Worm (Caenorhabditis elegans) whole organism, L2 larva: Measurements from ENCODE around the gene lrpc-1.

Experiments
- C34F6.9 ChIP-seq: fragments of 150-350 bp; optimal IDR thresholded peaks from 2 replicates; lab custom pipeline; 2014; ENCODE audit warnings: missing biosample characterization, missing genetic modification characterization
- F13H6.1 ChIP-seq: sonication (generic microtip); optimal IDR thresholded peaks from 2 replicates; lab custom pipeline; 2016; ENCODE audit warnings: missing genetic modification characterization, missing compliant biosample characterization
- R02D3.7 ChIP-seq: fragments of 150-350 bp; optimal IDR thresholded peaks from 2 replicates; lab custom pipeline; 2014; ENCODE audit warnings: missing biosample characterization, missing genetic modification characterization
- Y55F3AM.14 ChIP-seq: fragments of 200-800 bp; sonication (Bioruptor generic); optimal IDR thresholded peaks from 2 replicates; lab custom pipeline; 2018; ENCODE audit warnings: mild to moderate bottlenecking, missing genetic modification characterization, missing compliant biosample characterization
- ZK546.5 ChIP-seq: sonication (generic microtip); optimal IDR thresholded peaks from 2 replicates; lab custom pipeline; 2017; ENCODE audit warnings: missing biosample characterization, missing genetic modification characterization
- alr-1 ChIP-seq: fragments of 150-350 bp; optimal IDR thresholded peaks from 2 replicates; lab custom pipeline; 2014; ENCODE audit warnings: missing biosample characterization, missing genetic modification characterization
- aly-2 ChIP-seq: fragments of 150-350 bp; optimal IDR thresholded peaks from 2 replicates; lab custom pipeline; 2014; ENCODE audit warnings: missing biosample characterization, missing genetic modification characterization
- ama-1 ChIP-seq: fragments of 150-350 bp; optimal IDR thresholded peaks from 2 replicates; lab custom pipeline; 2018; ENCODE audit warnings: inconsistent platforms
- blmp-1 ChIP-seq: sonication (generic microtip); optimal IDR thresholded peaks from 2 replicates; lab custom pipeline; 2017; ENCODE audit warnings: missing genetic modification characterization, mild to moderate bottlenecking, missing compliant biosample characterization, antibody characterized with exemption, moderate library complexity; ENCODE audit not compliant: insufficient read depth
- ceh-16 ChIP-seq: fragments of 150-350 bp; optimal IDR thresholded peaks from 2 replicates; lab custom pipeline; 2014; ENCODE audit warnings: missing biosample characterization, missing genetic modification characterization
- ceh-82 ChIP-seq: fragments of 150-350 bp; optimal IDR thresholded peaks from 2 replicates; lab custom pipeline; 2014; ENCODE audit warnings: missing biosample characterization, missing genetic modification characterization
- crh-2 ChIP-seq: sonication (generic microtip); optimal IDR thresholded peaks from 2 replicates; lab custom pipeline; 2017; ENCODE audit warnings: missing biosample characterization, missing genetic modification characterization
- dmd-4 ChIP-seq: sonication (generic microtip); optimal IDR thresholded peaks from 2 replicates; lab custom pipeline; 2017; ENCODE audit warnings: missing biosample characterization, missing genetic modification characterization
- egl-27 ChIP-seq: sonication (generic microtip); optimal IDR thresholded peaks from 3 replicates; lab custom pipeline; 2017; ENCODE audit warnings: missing biosample characterization, missing genetic modification reagents, missing genetic modification characterization
- elt-1 ChIP-seq: fragments of 150-350 bp; optimal IDR thresholded peaks from 2 replicates; lab custom pipeline; 2014; ENCODE audit warnings: missing biosample characterization, missing genetic modification characterization
- elt-3 ChIP-seq: sonication (generic microtip); optimal IDR thresholded peaks from 2 replicates; lab custom pipeline; 2017; ENCODE audit warnings: missing biosample characterization, missing genetic modification characterization
- fos-1 ChIP-seq: fragments of 150-350 bp; optimal IDR thresholded peaks from 2 replicates; lab custom pipeline; 2014; ENCODE audit warnings: missing biosample characterization, missing genetic modification characterization
- gmeb-1 ChIP-seq: fragments of 150-350 bp; optimal IDR thresholded peaks from 2 replicates; lab custom pipeline; 2014; ENCODE audit warnings: missing biosample characterization, missing genetic modification characterization
- lin-11 ChIP-seq: fragments of 150-350 bp; sonication (generic microtip); optimal IDR thresholded peaks from 2 replicates; lab custom pipeline; 2014; ENCODE audit warnings: missing biosample characterization, missing genetic modification characterization, inconsistent platforms, mixed read lengths
- lin-13 ChIP-seq: fragments of 150-350 bp; optimal IDR thresholded peaks from 2 replicates; lab custom pipeline; 2014; ENCODE audit warnings: missing biosample characterization, missing genetic modification reagents, missing genetic modification characterization
- lin-39 ChIP-seq: fragments of 150-350 bp; optimal IDR thresholded peaks from 2 replicates; lab custom pipeline; 2014; ENCODE audit warnings: missing biosample characterization, missing genetic modification reagents, missing genetic modification characterization
- lsy-2 ChIP-seq, 2 experiments: fragments of 150-350 bp in 1 of 2; sonication (generic microtip) in 1 of 2; optimal IDR thresholded peaks; 2 replicates each; lab custom pipeline; 2014 to 2017; ENCODE audit warnings: missing biosample characterization in 2 of 2, missing genetic modification characterization in 2 of 2
- mab-5 ChIP-seq: fragments of 150-350 bp; optimal IDR thresholded peaks from 2 replicates; lab custom pipeline; 2014; ENCODE audit warnings: missing biosample characterization, missing genetic modification characterization
- mbf-1 ChIP-seq: sonication (generic microtip); optimal IDR thresholded peaks from 2 replicates; lab custom pipeline; 2017; ENCODE audit warnings: missing biosample characterization, missing genetic modification characterization
- mdl-1 ChIP-seq, 2 experiments: fragments of 150-350 bp in 1 of 2; sonication (generic microtip) in 1 of 2; optimal IDR thresholded peaks; 2 replicates each; lab custom pipeline; 2017; ENCODE audit warnings: missing biosample characterization in 2 of 2, missing genetic modification characterization in 2 of 2
- nhr-10 ChIP-seq: sonication (generic microtip); optimal IDR thresholded peaks from 2 replicates; lab custom pipeline; 2017; ENCODE audit warnings: missing biosample characterization, missing genetic modification characterization
- nhr-11 ChIP-seq: fragments of 150-350 bp; optimal IDR thresholded peaks from 2 replicates; lab custom pipeline; 2014; ENCODE audit warnings: missing biosample characterization, missing genetic modification characterization
- nhr-12 ChIP-seq: fragments of 150-350 bp; optimal IDR thresholded peaks from 2 replicates; lab custom pipeline; 2014; ENCODE audit warnings: missing biosample characterization, missing genetic modification characterization
- nhr-129 ChIP-seq: fragments of 150-350 bp; optimal IDR thresholded peaks from 2 replicates; lab custom pipeline; 2014; ENCODE audit warnings: missing biosample characterization, missing genetic modification characterization
- nhr-21 ChIP-seq: fragments of 150-350 bp; optimal IDR thresholded peaks from 2 replicates; lab custom pipeline; 2014; ENCODE audit warnings: missing biosample characterization, missing genetic modification characterization
- nhr-23 ChIP-seq: fragments of 150-350 bp; optimal IDR thresholded peaks from 2 replicates; lab custom pipeline; 2014; ENCODE audit warnings: missing biosample characterization, missing genetic modification reagents, missing genetic modification characterization
- nhr-237 ChIP-seq: fragments of 150-350 bp; optimal IDR thresholded peaks from 2 replicates; lab custom pipeline; 2014; ENCODE audit warnings: missing biosample characterization, missing genetic modification characterization
- nhr-25 ChIP-seq: fragments of 150-350 bp; sonication (generic microtip); optimal IDR thresholded peaks from 3 replicates; lab custom pipeline; 2014; ENCODE audit warnings: missing biosample characterization, missing genetic modification characterization
- nhr-6 ChIP-seq: fragments of 150-350 bp; optimal IDR thresholded peaks from 2 replicates; lab custom pipeline; 2014; ENCODE audit warnings: missing biosample characterization, missing genetic modification characterization
- nhr-77 ChIP-seq: fragments of 150-350 bp; optimal IDR thresholded peaks from 2 replicates; lab custom pipeline; 2014; ENCODE audit warnings: missing biosample characterization, missing genetic modification characterization
- peb-1 ChIP-seq: fragments of 150-350 bp; optimal IDR thresholded peaks from 2 replicates; lab custom pipeline; 2014; ENCODE audit warnings: missing biosample characterization, missing genetic modification characterization
- sem-4 ChIP-seq: fragments of 150-350 bp; optimal IDR thresholded peaks from 2 replicates; lab custom pipeline; 2014; ENCODE audit warnings: missing biosample characterization, missing genetic modification reagents, missing genetic modification characterization
- skn-1 ChIP-seq: sonication (generic microtip); optimal IDR thresholded peaks from 2 replicates; lab custom pipeline; 2017; ENCODE audit warnings: missing biosample characterization, missing genetic modification characterization
- sma-3 ChIP-seq: sonication (generic microtip); optimal IDR thresholded peaks from 2 replicates; lab custom pipeline; 2016; ENCODE audit warnings: missing genetic modification reagents, missing genetic modification characterization, missing compliant biosample characterization
- sma-9 ChIP-seq, 2 experiments: fragments of 150-350 bp in 1 of 2; sonication (generic microtip) in 1 of 2; optimal IDR thresholded peaks; 2 replicates each; lab custom pipeline; 2014 to 2016; ENCODE audit warnings: missing genetic modification characterization in 2 of 2, mild to moderate bottlenecking in 1 of 2, missing biosample characterization in 1 of 2, missing compliant biosample characterization in 1 of 2, missing genetic modification reagents in 1 of 2, moderate library complexity in 1 of 2
- snpc-4 ChIP-seq: fragments of 150-350 bp; optimal IDR thresholded peaks from 2 replicates; lab custom pipeline; 2014; ENCODE audit warnings: missing biosample characterization, missing genetic modification characterization
- unc-39 ChIP-seq: fragments of 150-350 bp; optimal IDR thresholded peaks from 2 replicates; lab custom pipeline; 2014; ENCODE audit warnings: missing biosample characterization, missing genetic modification characterization
- unc-55 ChIP-seq: fragments of 150-350 bp; sonication (generic microtip); optimal IDR thresholded peaks from 3 replicates; lab custom pipeline; 2014; ENCODE audit warnings: missing biosample characterization, missing genetic modification reagents, missing genetic modification characterization
- unc-62 ChIP-seq: fragments of 150-350 bp; optimal IDR thresholded peaks from 2 replicates; lab custom pipeline; 2014; ENCODE audit warnings: missing biosample characterization, missing genetic modification reagents, missing genetic modification characterization
- zag-1 ChIP-seq: fragments of 150-350 bp; optimal IDR thresholded peaks from 2 replicates; lab custom pipeline; 2014; ENCODE audit warnings: missing biosample characterization, missing genetic modification characterization
- ztf-1 ChIP-seq: fragments of 200-800 bp; sonication (Bioruptor generic); conservative IDR thresholded peaks from 2 replicates; pipeline ENCODE4 v1.3.6; 2022; ENCODE audit warnings: missing genetic modification characterization, missing compliant biosample characterization
- ztf-11 ChIP-seq: sonication (generic microtip); optimal IDR thresholded peaks from 2 replicates; lab custom pipeline; 2017; ENCODE audit warnings: missing biosample characterization, missing genetic modification characterization
- ztf-4 ChIP-seq: fragments of 150-350 bp; optimal IDR thresholded peaks from 2 replicates; lab custom pipeline; 2014; ENCODE audit warnings: missing biosample characterization, missing genetic modification characterization

lrpc-1 gene

DNA sequence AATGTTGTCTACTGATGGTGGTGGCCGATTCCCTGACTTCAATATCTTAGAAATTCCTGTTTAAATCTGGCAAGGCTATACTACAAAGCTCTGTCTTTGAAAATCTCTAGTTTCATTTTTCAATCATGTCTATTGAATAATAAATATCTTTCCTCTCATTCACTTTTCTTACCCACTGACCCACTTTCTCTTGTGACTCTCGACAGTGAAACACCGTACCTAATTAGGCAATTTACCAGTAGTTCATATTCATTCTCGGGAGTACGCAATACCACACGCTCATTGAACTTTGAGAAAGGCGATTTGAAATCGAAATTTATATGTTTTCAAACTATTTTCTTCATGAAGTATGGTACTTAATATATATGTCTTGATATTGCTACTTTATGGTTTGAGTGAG is 28.2 kb downstream of the lrpc-1 start, which contains the start of gene CD4.11:
CD4.11 (plus strand) TSS at position 301 of the 400 bp plus-strand sequence.
- TF ChIP-seq elt-1: no peak
- TF ChIP-seq sma-3 (GFP tag; lab: Kevin White, UChicago): no peak
- TF ChIP-seq blmp-1: no peak
- TF ChIP-seq ceh-82 (tag; lab: Kevin White, UChicago): no peak
- TF ChIP-seq dmd-4 (tag; lab: Kevin White, UChicago): no peak

- peak; percentile 49 for TF ChIP-seq C34F6.9 (tag; lab: Kevin White, UChicago)
- peak; percentile 2 for TF ChIP-seq gmeb-1 (tag; lab: Kevin White, UChicago)
- TF ChIP-seq nhr-12 (tag; lab: Kevin White, UChicago): no peak
- TF ChIP-seq lsy-2 (tag; optimal IDR thresholded peaks at IDR 0.05; lab: Kevin White, UChicago): peak; percentile 88 to 98
- peak; percentile 62 for TF ChIP-seq unc-55 (GFP tag; lab: Kevin White, UChicago)
- TF ChIP-seq aly-2 (tag; lab: Kevin White, UChicago): no peak
- no peak for TF ChIP-seq nhr-77
- TF ChIP-seq skn-1 (tag; lab: Kevin White, UChicago): peak; percentile 64
- TF ChIP-seq lin-39 (tag; lab: Kevin White, UChicago): no peak
- TF ChIP-seq crh-2 (tag; lab: Kevin White, UChicago): peak; percentile 1
- TF ChIP-seq nhr-129: peak; percentile 62
Observed at ce11 chrV:5584293-5584776, 28.7 kb downstream of the lrpc-1 start, which contains the start of gene pas-6. TSS of gene pas-6 (minus strand) at chrV:5584343.

DNA sequence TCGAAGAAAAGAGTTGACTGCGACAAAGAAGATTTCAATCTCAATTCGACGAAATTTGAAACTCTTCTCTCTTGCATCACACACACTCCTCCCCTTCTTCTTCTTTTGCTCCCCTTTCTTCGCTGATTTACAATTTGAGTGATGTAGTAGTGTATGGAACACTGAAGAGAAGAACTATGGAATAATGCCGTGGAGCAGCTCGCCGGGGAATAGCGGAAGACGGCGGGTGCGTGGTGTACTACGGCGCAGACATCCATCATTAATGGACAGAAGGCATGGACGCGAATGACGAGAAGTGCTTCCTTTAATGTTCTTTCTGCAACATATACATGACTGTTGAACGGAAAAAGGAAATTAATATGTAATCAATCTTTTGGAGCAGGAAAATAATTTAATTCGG is 30.1 kb downstream of the lrpc-1 start:
- TF ChIP-seq unc-55 (GFP tag; lab: Kevin White, UChicago) (peak; percentile 16), skn-1 (tag; lab: Kevin White, UChicago) (no peak), sma-9 (GFP tag; optimal IDR thresholded peaks at IDR 0.05; lab: Kevin White, UChicago) (no peak), sma-9 (tag; optimal IDR thresholded peaks at IDR 0.05; lab: Kevin White, UChicago) (no peak), nhr-10 (tag; lab: Kevin White, UChicago) (no peak), ceh-16 (no peak), Y55F3AM.14 (GFP tag; lab: Kevin White, UChicago) (no peak), zag-1 (tag; lab: Kevin White, UChicago) (peak; percentile 57), C34F6.9 (tag; lab: Kevin White, UChicago) (no peak), ztf-11 (tag; lab: Kevin White, UChicago) (no peak), egl-27 (no peak), lin-13 (peak; percentile 24), elt-3 (tag; lab: Kevin White, UChicago) (no peak), nhr-6 (tag; lab: Kevin White, UChicago) (no peak), ztf-4 (tag; lab: Kevin White, UChicago) (peak; percentile 5), fos-1 (tag; lab: Kevin White, UChicago) (no peak), nhr-129 (no peak), ztf-1 (no peak), R02D3.7 (tag; lab: Kevin White, UChicago) (no peak), ceh-82 (tag; lab: Kevin White, UChicago) (no peak), lin-11 (tag; lab: Kevin White, UChicago) (no peak), ZK546.5 (tag; lab: Kevin White, UChicago) (no peak), sem-4 (no peak), crh-2 (tag; lab: Kevin White, UChicago) (no peak), nhr-21 (tag; lab: Kevin White, UChicago) (no peak), snpc-4 (tag; lab: Kevin White, UChicago) (no peak), alr-1 (tag; lab: Kevin White, UChicago) (no peak), elt-1 (no peak), nhr-11 (tag; lab: Kevin White, UChicago) (no peak), nhr-237 (no peak), mab-5 (tag; lab: Kevin White, UChicago) (peak; percentile 55), nhr-77 (no peak), dmd-4 (tag; lab: Kevin White, UChicago) (no peak), lsy-2 (tag; optimal IDR thresholded peaks at IDR 0.05; lab: Kevin White, UChicago) (peak in 1 of 2 experiments; percentile 9), peb-1 (no peak), gmeb-1 (tag; lab: Kevin White, UChicago) (no peak), sma-3 (GFP tag; lab: Kevin White, UChicago) (no peak), blmp-1 (no peak), nhr-12 (tag; lab: Kevin White, UChicago) (no peak), unc-39 (tag; lab: Kevin White, UChicago) (no peak), aly-2 (tag; lab: Kevin White, UChicago) (no peak), F13H6.1 (tag; lab: Kevin White, UChicago) (no peak), nhr-25 (tag; lab: Kevin White, UChicago) (no peak), nhr-23 (tag; lab: Kevin White, UChicago) (no peak), lin-39 (tag; lab: Kevin White, UChicago) (no peak), mdl-1 (tag; optimal IDR thresholded peaks at IDR 0.05; lab: Kevin White, UChicago) (no peak), mbf-1 (tag; lab: Kevin White, UChicago) (no peak), unc-62 (no peak), ama-1 (lab: Kevin White, UChicago) (peak; percentile 66)
- TF ChIP-seq, all 48 proteins: peak for 7
